Worm (Caenorhabditis elegans) whole organism, L3 larva: Measurements from ENCODE around the gene jhdm-1.
A peak's percentile ranks its signal among the peaks of the same experiment; 100 is the strongest.

Source experiments
- ceh-16 ChIP-seq: sonication (generic microtip); optimal IDR thresholded peaks from 2 replicates; lab custom pipeline; 2017; ENCODE audit warnings: missing biosample characterization, missing genetic modification characterization
- ceh-28 ChIP-seq: fragments of 150-350 bp; optimal IDR thresholded peaks from 2 replicates; lab custom pipeline; 2014; ENCODE audit warnings: missing biosample characterization, missing genetic modification reagents, missing genetic modification characterization
- ceh-82 ChIP-seq: fragments of 150-350 bp; optimal IDR thresholded peaks from 2 replicates; lab custom pipeline; 2014; ENCODE audit warnings: missing biosample characterization, missing genetic modification characterization
- ceh-9 ChIP-seq: sonication (generic microtip); optimal IDR thresholded peaks from 2 replicates; lab custom pipeline; 2018; ENCODE audit warnings: missing biosample characterization, missing genetic modification characterization
- egl-5 ChIP-seq: fragments of 150-350 bp; optimal IDR thresholded peaks from 2 replicates; lab custom pipeline; 2017; ENCODE audit warnings: missing biosample characterization, missing genetic modification reagents, missing genetic modification characterization, inconsistent platforms
- elt-1 ChIP-seq: fragments of 150-350 bp; optimal IDR thresholded peaks from 2 replicates; lab custom pipeline; 2014; ENCODE audit warnings: missing biosample characterization, missing genetic modification characterization
- elt-2 ChIP-seq: sonication (generic microtip); optimal IDR thresholded peaks from 2 replicates; lab custom pipeline; 2016; ENCODE audit warnings: missing genetic modification reagents, mild to moderate bottlenecking, missing genetic modification characterization, missing compliant biosample characterization
- elt-3 ChIP-seq, 3 experiments: fragments of 150-350 bp in 1 of 3; sonication (generic microtip) in 2 of 3; optimal IDR thresholded peaks; 2 replicates in 2 of 3; 4 replicates in 1 of 3; lab custom pipeline; 2014 to 2017; ENCODE audit warnings: missing biosample characterization in 3 of 3, missing genetic modification characterization in 3 of 3
- eor-1 ChIP-seq, 2 experiments: fragments of 150-350 bp; optimal IDR thresholded peaks; 2 replicates each; lab custom pipeline; 2014 to 2018; ENCODE audit warnings: missing biosample characterization in 2 of 2, missing genetic modification characterization in 2 of 2
- fkh-10 ChIP-seq: sonication (generic microtip); optimal IDR thresholded peaks from 2 replicates; lab custom pipeline; 2017; ENCODE audit warnings: missing biosample characterization, missing genetic modification reagents, missing genetic modification characterization
- fkh-2 ChIP-seq: fragments of 150-350 bp; optimal IDR thresholded peaks from 2 replicates; lab custom pipeline; 2014; ENCODE audit warnings: missing biosample characterization, missing genetic modification reagents, missing genetic modification characterization
- fos-1 ChIP-seq: fragments of 150-350 bp; optimal IDR thresholded peaks from 2 replicates; lab custom pipeline; 2014; ENCODE audit warnings: missing biosample characterization, missing genetic modification characterization
- jun-1 ChIP-seq: fragments of 150-350 bp; optimal IDR thresholded peaks from 2 replicates; lab custom pipeline; 2014; ENCODE audit warnings: missing biosample characterization, missing genetic modification reagents, missing genetic modification characterization
- lin-15B ChIP-seq: fragments of 150-350 bp; optimal IDR thresholded peaks from 2 replicates; lab custom pipeline; 2014; ENCODE audit warnings: missing biosample characterization, missing genetic modification characterization
- lin-39 ChIP-seq: fragments of 150-350 bp; optimal IDR thresholded peaks from 2 replicates; lab custom pipeline; 2018; ENCODE audit warnings: missing biosample characterization, missing genetic modification reagents, missing genetic modification characterization
- lsy-12 ChIP-seq: sonication (generic microtip); optimal IDR thresholded peaks from 2 replicates; lab custom pipeline; 2016; ENCODE audit warnings: mild to moderate bottlenecking, missing genetic modification characterization, missing compliant biosample characterization
- mml-1 ChIP-seq: fragments of 150-350 bp; sonication (generic microtip); optimal IDR thresholded peaks from 3 replicates; lab custom pipeline; 2014; ENCODE audit warnings: missing biosample characterization, missing genetic modification characterization
- nfya-1 ChIP-seq: sonication (generic microtip); optimal IDR thresholded peaks from 2 replicates; lab custom pipeline; 2017; ENCODE audit warnings: missing genetic modification characterization, mild to moderate bottlenecking, missing compliant biosample characterization, antibody characterized with exemption, moderate library complexity; ENCODE audit not compliant: insufficient read depth
- nhr-11 ChIP-seq: fragments of 150-350 bp; optimal IDR thresholded peaks from 2 replicates; lab custom pipeline; 2014; ENCODE audit warnings: missing biosample characterization, missing genetic modification characterization
- nhr-23 ChIP-seq: fragments of 150-350 bp; optimal IDR thresholded peaks from 2 replicates; lab custom pipeline; 2014; ENCODE audit warnings: missing biosample characterization, missing genetic modification reagents, missing genetic modification characterization
- nhr-28 ChIP-seq: fragments of 150-350 bp; optimal IDR thresholded peaks from 2 replicates; lab custom pipeline; 2014; ENCODE audit warnings: missing biosample characterization, missing genetic modification characterization
- nhr-43 ChIP-seq: sonication (generic microtip); optimal IDR thresholded peaks from 2 replicates; lab custom pipeline; 2016; ENCODE audit warnings: mild to moderate bottlenecking, missing genetic modification characterization, missing compliant biosample characterization; ENCODE audit not compliant: poor library complexity, severe bottlenecking
- pqm-1 ChIP-seq: fragments of 150-350 bp; optimal IDR thresholded peaks from 2 replicates; lab custom pipeline; 2017; ENCODE audit warnings: missing biosample characterization, missing genetic modification characterization, inconsistent platforms
- unc-39 ChIP-seq: sonication (generic microtip); optimal IDR thresholded peaks from 4 replicates; lab custom pipeline; 2017; ENCODE audit warnings: missing biosample characterization, missing genetic modification characterization

Gene jhdm-1

DNA sequence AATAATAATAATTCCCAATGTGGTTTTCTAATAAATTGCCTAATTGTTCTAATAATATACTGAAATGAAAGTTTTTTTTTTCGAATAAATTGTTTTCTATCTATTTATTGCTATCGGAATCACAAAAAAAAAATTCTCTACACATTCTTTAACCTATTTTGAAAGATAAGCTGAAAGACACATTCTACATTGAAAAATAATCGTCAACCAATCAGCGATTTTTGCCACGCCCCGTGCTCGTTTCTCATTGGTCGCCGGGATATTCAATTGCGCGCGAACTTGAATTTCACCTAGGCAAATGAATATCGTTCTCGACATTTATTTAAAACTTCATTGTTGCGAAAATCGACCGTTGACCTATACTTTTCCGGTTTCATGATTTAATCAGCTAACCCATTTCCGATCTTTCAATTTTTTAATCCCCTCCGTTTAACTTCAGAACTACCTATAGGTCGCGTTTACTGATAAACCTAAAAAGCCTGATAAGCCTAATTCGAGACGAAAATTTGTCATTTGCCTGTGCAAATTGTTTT lies 45.8 kb downstream of the jhdm-1 start, which contains the start of gene F23F12.3:
Gene F23F12.3 (plus strand): TSS at position 483 of the 533 bp plus-strand sequence.
- TF ChIP-seq pqm-1 (tag; lab: Kevin White, UChicago) (peak; percentile 21), elt-2 (tag; lab: Kevin White, UChicago) (peak; percentile 56), elt-3 (tag; optimal IDR thresholded peaks at IDR 0.05; lab: Kevin White, UChicago) (no peak), nfya-1 (tag; lab: Kevin White, UChicago) (peak; percentile 53), nhr-28 (no peak)

DNA sequence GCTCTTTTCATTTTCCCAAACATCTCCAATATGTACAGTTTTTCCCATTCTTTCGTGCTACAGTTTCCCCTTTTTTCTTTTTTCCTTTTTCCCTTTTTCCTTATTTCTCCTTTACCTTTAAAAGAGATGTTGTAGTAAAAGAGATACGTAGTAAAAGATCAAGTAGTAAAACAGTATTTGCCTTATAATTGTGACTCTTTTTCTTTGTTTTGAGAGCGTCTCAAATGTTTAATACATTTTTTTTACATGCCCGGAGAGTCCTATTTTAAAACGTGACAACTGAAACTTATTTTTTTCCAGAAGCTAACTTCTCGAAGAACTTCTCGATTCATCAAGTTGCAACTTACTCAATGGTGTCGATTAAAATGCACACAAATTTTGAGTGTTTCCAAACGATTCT lies 53.5 kb downstream of the jhdm-1 start, which contains the start of gene F23F12.12:
Gene F23F12.12 (plus strand): TSS at position 301 of the 400 bp plus-strand sequence.
- TF ChIP-seq nhr-28: no peak
- TF ChIP-seq lsy-12 (tag; lab: Kevin White, UChicago): no peak
- no peak for TF ChIP-seq mml-1 (tag; lab: Kevin White, UChicago)
- TF ChIP-seq fkh-10 (GFP tag; lab: Kevin White, UChicago): no peak
- no peak for TF ChIP-seq lin-15B (tag; lab: Kevin White, UChicago)
- TF ChIP-seq eor-1 (tag; optimal IDR thresholded peaks at IDR 0.05; lab: Kevin White, UChicago): no peak
- TF ChIP-seq egl-5 (tag; lab: Kevin White, UChicago): no peak
- no peak for TF ChIP-seq ceh-9 (tag; lab: Kevin White, UChicago)
- TF ChIP-seq ceh-28 (tag; lab: Kevin White, UChicago): no peak
- TF ChIP-seq elt-1 (tag; lab: Kevin White, UChicago): no peak
- no peak for TF ChIP-seq elt-2 (tag; lab: Kevin White, UChicago)
- no peak for TF ChIP-seq nhr-23 (tag; lab: Kevin White, UChicago)
- no peak for TF ChIP-seq nhr-11

DNA sequence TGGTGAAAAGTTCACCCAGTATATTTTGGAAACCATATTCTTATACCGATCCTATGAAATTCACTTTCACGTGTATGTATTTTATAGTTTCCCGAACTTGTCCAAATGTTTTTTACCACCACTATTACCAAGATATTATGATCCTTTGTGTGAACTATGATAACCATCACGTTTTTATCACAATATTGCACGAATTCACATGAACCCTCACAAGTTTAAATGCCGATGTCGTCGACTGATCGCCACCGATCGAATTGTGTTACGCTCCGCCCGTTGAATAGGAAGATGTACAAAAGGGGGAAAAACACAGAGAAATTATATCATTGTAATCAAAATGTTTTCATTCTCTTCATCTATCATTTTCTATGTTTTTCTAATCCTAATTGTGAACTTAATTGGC lies 54.0 kb downstream of the jhdm-1 start:
- TF ChIP-seq unc-39 (tag; lab: Kevin White, UChicago): no peak
- peak; percentile 76 for TF ChIP-seq nhr-43 (tag; lab: Kevin White, UChicago)
- no peak for TF ChIP-seq nhr-11
- no peak for TF ChIP-seq fos-1 (tag; lab: Kevin White, UChicago)
- TF ChIP-seq ceh-16: no peak

DNA sequence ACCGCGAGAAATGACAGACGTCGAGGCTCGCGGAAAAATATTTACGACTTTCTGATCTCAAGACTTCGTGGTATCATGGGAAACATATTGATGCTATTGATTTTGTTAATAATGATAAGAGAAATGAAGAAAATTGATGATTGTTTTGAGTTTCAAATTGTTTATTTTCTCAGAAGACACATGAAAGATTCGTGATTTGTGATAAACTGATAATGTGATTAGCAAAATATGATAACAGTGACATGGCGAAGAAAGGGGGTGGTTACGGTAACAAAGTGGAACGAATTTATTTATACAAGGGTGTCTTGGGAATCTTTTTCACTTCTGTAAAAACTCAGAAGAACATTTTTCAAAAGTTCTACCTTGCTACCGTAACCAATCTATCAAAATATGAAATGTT lies 55.0 kb downstream of the jhdm-1 start:
- TF ChIP-seq fkh-2 (tag; lab: Kevin White, UChicago) (no peak), lin-39 (tag; lab: Kevin White, UChicago) (no peak), lsy-12 (tag; lab: Kevin White, UChicago) (no peak), ceh-28 (tag; lab: Kevin White, UChicago) (no peak), jun-1 (tag; lab: Kevin White, UChicago) (no peak), ceh-82 (no peak), nhr-43 (tag; lab: Kevin White, UChicago) (peak; percentile 51), nhr-11 (no peak), fos-1 (tag; lab: Kevin White, UChicago) (no peak), elt-1 (tag; lab: Kevin White, UChicago) (no peak), elt-2 (tag; lab: Kevin White, UChicago) (peak; percentile 11)
